Fruit fly (Drosophila melanogaster): Measurements from ENCODE around the gene CG31821.

Gene CG31821

DNA sequence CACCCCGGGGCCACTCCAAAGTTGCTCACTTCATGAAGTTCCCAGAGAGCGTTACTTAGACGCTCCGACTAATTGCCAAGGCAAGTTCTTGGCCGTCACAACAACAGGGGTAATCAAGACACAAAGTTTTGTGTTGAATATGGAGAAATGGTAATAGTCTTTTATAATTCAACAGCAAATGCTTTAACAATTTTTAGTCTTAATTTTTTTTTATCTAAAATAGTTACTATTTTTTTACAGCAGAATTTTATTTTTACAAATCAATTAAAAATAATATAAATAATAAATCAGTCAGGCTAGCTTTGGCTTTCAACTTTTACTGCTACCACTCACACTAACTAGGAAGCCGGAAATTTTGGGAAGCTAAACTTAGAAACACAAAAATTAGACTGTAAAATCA, 49.9 kb downstream of the CG31821 start, which contains the start of gene CG13243:
CG13243 (plus strand) TSS at position 301 of the 400 bp plus-strand sequence.
- TF ChIP-seq OdsH (GFP tag; optimal IDR thresholded peaks at IDR 0.05) = no peak
- TF ChIP-seq CG10669 (GFP tag; optimal IDR thresholded peaks at IDR 0.05) = no peak
- TF ChIP-seq Lpt (GFP tag; optimal IDR thresholded peaks at IDR 0.05) = no peak
- no peak for TF ChIP-seq CG32006 (GFP tag; optimal IDR thresholded peaks at IDR 0.05)
- no peak for TF ChIP-seq vri (GFP tag; optimal IDR thresholded peaks at IDR 0.05)
- TF ChIP-seq lz (GFP tag; optimal IDR thresholded peaks at IDR 0.05) = no peak
- TF ChIP-seq pdm3 (GFP tag; optimal IDR thresholded peaks at IDR 0.05) = no peak
- no peak for TF ChIP-seq svp (GFP tag)
- TF ChIP-seq esn (GFP tag; optimal IDR thresholded peaks at IDR 0.05) = no peak
- TF ChIP-seq spab (GFP tag; optimal IDR thresholded peaks at IDR 0.05) = no peak
- no peak for TF ChIP-seq salr (GFP tag; optimal IDR thresholded peaks at IDR 0.05)
- no peak for TF ChIP-seq CG10631 (GFP tag; optimal IDR thresholded peaks at IDR 0.05)
- TF ChIP-seq net (GFP tag; optimal IDR thresholded peaks at IDR 0.05) = no peak
- TF ChIP-seq Hr39 (GFP tag; optimal IDR thresholded peaks at IDR 0.05) = no peak
- no peak for TF ChIP-seq CG3032 (tag; optimal IDR thresholded peaks at IDR 0.05)
- no peak for TF ChIP-seq CG6276 (GFP tag; optimal IDR thresholded peaks at IDR 0.05)
- TF ChIP-seq Sox102F (GFP tag; optimal IDR thresholded peaks at IDR 0.05) = no peak
- TF ChIP-seq Smox (GFP tag; optimal IDR thresholded peaks at IDR 0.05) = no peak
- TF ChIP-seq acj6 (GFP tag; optimal IDR thresholded peaks at IDR 0.05) = no peak
- no peak for TF ChIP-seq Eip78C (GFP tag)
